Fruit fly (Drosophila melanogaster) whole organism, wandering third instar larva: ENCODE data around the gene CG12170.

Experiments used
- CG32264 ChIP-seq: fragments of 200-800 bp; sonication (Bioruptor generic); optimal IDR thresholded peaks from 2 replicates; lab custom pipeline; 2016; ENCODE audit warnings: missing biosample characterization, missing genetic modification characterization
- CrebA ChIP-seq: fragments of 200-800 bp; sonication (Bioruptor generic); optimal IDR thresholded peaks from 2 replicates; lab custom pipeline; 2016; ENCODE audit warnings: missing biosample characterization, mild to moderate bottlenecking, missing genetic modification characterization, borderline replicate concordance
- Dif ChIP-seq: fragments of 200-275, 200-300 bp; sonication (Bioruptor generic); optimal IDR thresholded peaks from 2 replicates; lab custom pipeline; 2018; ENCODE audit warnings: missing biosample characterization, missing genetic modification characterization; ENCODE audit not compliant: partially characterized antibody
- GATAd ChIP-seq: sonication (Bioruptor generic); optimal IDR thresholded peaks from 2 replicates; lab custom pipeline; 2016; ENCODE audit warnings: missing biosample characterization, missing genetic modification characterization
- HLH106 ChIP-seq: fragments of 200-800 bp; optimal IDR thresholded peaks from 3 replicates; lab custom pipeline; 2019; ENCODE audit warnings: missing biosample characterization, mild to moderate bottlenecking, missing genetic modification characterization, moderate library complexity
- Hnf4 ChIP-seq: fragments of 200-800 bp; sonication (Bioruptor generic); optimal IDR thresholded peaks from 2 replicates; lab custom pipeline; 2016; ENCODE audit warnings: missing biosample characterization, mild to moderate bottlenecking, missing genetic modification characterization
- Hr83 ChIP-seq: fragments of 200-300 bp; sonication (Bioruptor generic); optimal IDR thresholded peaks from 2 replicates; lab custom pipeline; 2016; ENCODE audit warnings: missing biosample characterization, mild to moderate bottlenecking, missing genetic modification characterization, moderate library complexity; ENCODE audit not compliant: poor library complexity, severe bottlenecking
- Jra ChIP-seq: sonication (Bioruptor generic); optimal IDR thresholded peaks from 2 replicates; lab custom pipeline; 2016; ENCODE audit warnings: missing biosample characterization, missing genetic modification characterization
- Myc ChIP-seq: fragments of >200 bp; optimal IDR thresholded peaks from 2 replicates; lab custom pipeline; 2017
- N ChIP-seq: fragments of >200 bp; optimal IDR thresholded peaks from 2 replicates; lab custom pipeline; 2018; ENCODE audit warnings: missing biosample characterization, missing external identifiers, missing genetic modification characterization
- OdsH ChIP-seq: fragments of 200-800 bp; sonication (Bioruptor generic); optimal IDR thresholded peaks from 2 replicates; lab custom pipeline; 2016; ENCODE audit warnings: missing biosample characterization, mild to moderate bottlenecking, missing genetic modification characterization
- Sp1 ChIP-seq: fragments of 200-800 bp; sonication (Bioruptor generic); optimal IDR thresholded peaks from 3 replicates; lab custom pipeline; 2019; ENCODE audit warnings: missing biosample characterization, mild to moderate bottlenecking, missing genetic modification characterization, moderate library complexity
- Vsx2 ChIP-seq: fragments of 200-300, 225-300 bp; sonication (Bioruptor generic); optimal IDR thresholded peaks from 2 replicates; lab custom pipeline; 2018; ENCODE audit warnings: missing biosample characterization, missing genetic modification characterization; ENCODE audit not compliant: partially characterized antibody
- br ChIP-seq: fragments of 200-800 bp; sonication (Bioruptor generic); optimal IDR thresholded peaks from 2 replicates; lab custom pipeline; 2016; ENCODE audit warnings: missing biosample characterization, missing genetic modification characterization
- brk ChIP-seq: fragments of 200-800 bp; sonication (Bioruptor generic); optimal IDR thresholded peaks from 2 replicates; lab custom pipeline; 2016; ENCODE audit warnings: missing biosample characterization, mild to moderate bottlenecking, missing genetic modification characterization
- dl ChIP-seq, 2 experiments: fragments of 175-275, 200-275 bp in 1 of 2; fragments of 200-275 bp in 1 of 2; sonication (Bioruptor generic); optimal IDR thresholded peaks; lab custom pipeline; 2018; ENCODE audit warnings: mild to moderate bottlenecking in 2 of 2, missing biosample characterization in 2 of 2, missing genetic modification characterization in 2 of 2, moderate library complexity in 2 of 2; ENCODE audit not compliant: partially characterized antibody in 2 of 2, insufficient read depth in 1 of 2
- ey ChIP-seq: fragments of 200-800 bp; sonication (Bioruptor generic); optimal IDR thresholded peaks from 2 replicates; lab custom pipeline; 2016; ENCODE audit warnings: missing biosample characterization, missing genetic modification characterization
- foxo ChIP-seq, 2 experiments: fragments of 200-800 bp; sonication (Bioruptor generic); optimal IDR thresholded peaks; 2 replicates in 1 of 2; 3 replicates in 1 of 2; lab custom pipeline; 2016 to 2017; ENCODE audit warnings: missing biosample characterization in 2 of 2, missing genetic modification characterization in 2 of 2
- fru ChIP-seq: fragments of 200-800 bp; sonication (Bioruptor generic); optimal IDR thresholded peaks from 3 replicates; lab custom pipeline; 2016; ENCODE audit warnings: missing biosample characterization, mild to moderate bottlenecking, missing genetic modification characterization
- h ChIP-seq: fragments of 200-800 bp; sonication (Bioruptor generic); optimal IDR thresholded peaks from 3 replicates; lab custom pipeline; 2016; ENCODE audit warnings: missing biosample characterization, mild to moderate bottlenecking, missing genetic modification characterization
- jim ChIP-seq: fragments of 175-275, 200-325 bp; sonication (Bioruptor generic); optimal IDR thresholded peaks from 2 replicates; lab custom pipeline; 2016; ENCODE audit warnings: missing biosample characterization, mild to moderate bottlenecking, missing genetic modification characterization
- lola ChIP-seq: fragments of >200 bp; optimal IDR thresholded peaks from 2 replicates; lab custom pipeline; 2017; ENCODE audit warnings: missing biosample characterization, missing genetic modification characterization
- pan ChIP-seq: fragments of >200 bp; optimal IDR thresholded peaks from 2 replicates; lab custom pipeline; 2017
- psq ChIP-seq: fragments of 200-800 bp; sonication (Bioruptor generic); optimal IDR thresholded peaks from 3 replicates; lab custom pipeline; 2017; ENCODE audit warnings: missing biosample characterization, mild to moderate bottlenecking, missing genetic modification characterization, moderate library complexity
- rgr ChIP-seq: fragments of 200-800 bp; sonication (Bioruptor generic); optimal IDR thresholded peaks from 3 replicates; lab custom pipeline; 2016; ENCODE audit warnings: missing biosample characterization, mild to moderate bottlenecking, missing genetic modification characterization
- sv ChIP-seq: fragments of 200-800 bp; sonication (Bioruptor generic); optimal IDR thresholded peaks from 3 replicates; lab custom pipeline; 2016; ENCODE audit warnings: missing biosample characterization, missing genetic modification characterization
- tai ChIP-seq: sonication (Bioruptor generic); optimal IDR thresholded peaks from 2 replicates; lab custom pipeline; 2016; ENCODE audit warnings: missing biosample characterization, missing genetic modification characterization
- usp ChIP-seq: fragments of >200 bp; optimal IDR thresholded peaks from 2 replicates; lab custom pipeline; 2017; ENCODE audit warnings: missing biosample characterization, missing genetic modification characterization

The CG12170 gene

DNA sequence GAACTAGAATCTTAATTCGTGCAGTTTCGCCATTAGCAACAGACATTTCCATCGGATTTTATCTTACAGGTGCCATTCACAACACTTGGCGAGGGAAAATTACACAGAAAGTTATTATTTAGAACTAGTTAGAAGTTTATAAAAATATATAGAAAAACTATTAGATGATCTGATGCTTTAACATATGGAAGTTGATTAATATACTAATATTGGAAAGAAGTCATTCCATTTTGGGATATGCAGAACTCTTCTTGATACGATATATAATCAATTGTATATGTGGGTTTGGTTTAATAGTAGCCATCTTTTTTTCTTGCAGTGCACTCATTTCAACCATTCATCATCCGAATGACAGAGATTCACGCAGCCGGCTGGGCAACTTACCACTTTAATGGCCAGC lies 45.2 kb downstream of the CG12170 start:
- TF ChIP-seq Dif (GFP tag; lab: Kevin White, UChicago) (no peak), CG32264 (no peak), dl (GFP tag; optimal IDR thresholded peaks at IDR 0.05; lab: Kevin White, UChicago; ENCODE audit: insufficient read depth in 1 of 2, partially characterized antibody in 2 of 2) (no peak), br (GFP tag; lab: Kevin White, UChicago) (no peak), CrebA (GFP tag; lab: Kevin White, UChicago) (no peak)
- TF ChIP-seq, all 38 proteins: peak for 0

DNA sequence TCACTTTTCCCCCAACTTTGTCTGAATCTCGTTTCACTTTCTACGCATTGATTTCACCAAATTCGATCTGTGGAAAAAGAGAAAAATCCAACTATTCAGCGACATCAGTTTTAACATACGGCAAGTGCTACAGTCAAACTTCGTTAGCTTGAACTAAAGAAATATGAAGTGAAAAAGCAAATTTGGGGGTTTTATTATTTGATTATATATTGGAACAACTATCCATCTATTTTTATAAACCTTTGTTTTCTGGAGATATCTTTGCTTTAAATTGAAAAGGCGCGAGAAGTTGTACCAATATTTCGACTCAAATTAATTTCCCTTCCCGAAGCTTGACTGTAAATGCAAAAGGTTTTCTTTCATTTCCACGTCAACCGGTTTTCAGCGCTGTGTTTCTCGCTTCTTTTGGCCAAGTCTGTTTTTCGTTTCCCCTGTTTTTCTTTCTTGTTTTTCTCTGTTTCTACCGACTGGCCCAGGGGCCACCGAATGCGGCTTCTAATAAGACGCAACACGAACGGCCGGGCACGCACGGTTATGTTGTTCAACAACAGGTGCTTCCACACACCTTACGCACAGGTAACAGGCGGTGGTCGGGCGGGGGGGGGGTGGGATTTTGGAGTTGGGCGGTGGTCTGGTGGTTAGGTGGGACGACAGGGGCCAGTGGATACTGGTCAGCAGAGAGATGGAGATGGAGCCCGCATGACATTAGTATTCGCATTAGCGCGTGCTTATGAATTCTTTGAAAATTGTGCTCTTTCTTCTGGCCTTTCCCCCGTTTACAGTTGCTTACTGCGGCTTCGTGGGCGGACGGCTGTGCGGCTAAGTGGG lies 46.1 kb downstream of the CG12170 start:
- no peak for TF ChIP-seq jim (GFP tag; lab: Kevin White, UChicago)
- peak; percentile 22 for TF ChIP-seq sv (GFP tag; lab: Kevin White, UChicago)
- TF ChIP-seq HLH106 (tag; lab: Kevin White, UChicago) = no peak
- no peak for TF ChIP-seq fru
- TF ChIP-seq ey = no peak
- TF ChIP-seq pan (lab: Kevin White, UChicago) = no peak
- TF ChIP-seq rgr (GFP tag; lab: Kevin White, UChicago) = no peak

DNA sequence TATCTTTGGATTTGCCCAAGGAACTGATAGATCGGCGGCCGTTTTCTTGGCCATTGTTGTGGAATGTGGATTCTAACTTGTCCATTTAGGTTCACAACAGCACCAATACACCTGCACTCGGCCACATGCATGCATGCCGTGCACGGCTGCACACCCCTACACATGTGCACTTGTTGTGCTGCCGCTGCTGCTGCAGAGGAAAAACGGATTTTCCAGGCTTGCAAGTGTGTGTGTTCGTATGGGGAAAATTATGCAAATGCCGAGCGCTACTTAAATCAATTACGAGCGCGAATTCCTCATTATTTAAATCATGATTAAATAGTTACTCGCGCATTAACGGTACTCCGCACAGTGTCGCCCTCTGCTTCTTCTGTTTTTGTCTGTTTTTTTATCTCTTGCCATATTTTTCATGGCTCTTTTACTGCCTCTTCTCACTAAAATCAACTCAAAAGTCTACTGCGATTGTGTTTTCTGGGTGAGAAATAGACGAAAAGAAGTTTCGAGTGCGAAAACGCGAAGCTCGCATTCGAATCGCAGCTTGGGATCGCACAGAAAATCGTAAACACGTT lies 47.6 kb downstream of the CG12170 start:
- no peak for TF ChIP-seq lola (GFP tag; lab: Kevin White, UChicago)
- TF ChIP-seq Hr83 = no peak
- no peak for TF ChIP-seq tai (GFP tag; lab: Kevin White, UChicago)
- TF ChIP-seq CrebA (GFP tag; lab: Kevin White, UChicago) = no peak
- no peak for TF ChIP-seq pan (lab: Kevin White, UChicago)
- no peak for TF ChIP-seq ey
- TF ChIP-seq h = no peak
- no peak for TF ChIP-seq usp
- TF ChIP-seq fru = no peak
- TF ChIP-seq Vsx2 (GFP tag; lab: Kevin White, UChicago) = no peak
- TF ChIP-seq rgr (GFP tag; lab: Kevin White, UChicago) = no peak
- TF ChIP-seq GATAd = no peak
- no peak for TF ChIP-seq Sp1 (GFP tag; lab: Kevin White, UChicago)
- TF ChIP-seq Jra (GFP tag; lab: Kevin White, UChicago) = no peak
- no peak for TF ChIP-seq N (GFP tag; lab: Kevin White, UChicago)
- TF ChIP-seq sv (GFP tag; lab: Kevin White, UChicago) = no peak

DNA sequence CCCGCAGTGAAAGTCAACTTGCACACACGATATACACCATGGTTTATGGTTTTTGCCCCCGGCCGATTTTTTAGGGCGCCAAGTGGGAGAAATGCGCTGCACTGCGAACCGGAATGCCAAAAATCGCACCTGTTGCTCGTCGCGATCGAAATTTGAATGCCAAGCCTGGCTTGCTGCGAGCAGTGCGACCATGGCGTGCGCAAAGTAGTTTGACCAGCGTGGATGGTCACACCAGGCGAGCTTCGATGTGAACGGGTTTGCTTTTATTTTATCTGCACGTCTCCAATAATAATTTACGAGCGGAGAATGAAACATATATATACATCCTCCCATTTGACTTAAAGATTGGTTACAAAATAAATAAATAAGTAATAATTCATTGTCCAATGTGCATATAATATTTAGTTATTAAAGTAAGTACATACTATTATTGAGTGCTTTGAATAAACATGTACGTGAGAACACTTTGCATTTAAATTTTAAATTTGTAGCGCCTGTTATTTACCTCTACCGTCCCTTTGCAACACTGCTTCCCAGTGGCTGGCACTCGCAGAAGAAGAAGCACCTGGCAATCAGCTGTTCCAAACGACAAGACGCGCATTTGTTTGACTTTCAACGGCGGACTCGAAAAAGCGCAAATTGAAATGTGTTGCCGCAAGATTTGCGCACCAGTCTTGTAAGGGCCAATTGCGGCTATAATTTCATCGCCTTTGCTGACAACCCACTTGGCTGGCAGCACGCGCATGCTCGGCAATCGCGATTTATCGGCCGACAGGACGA lies 48.4 kb downstream of the CG12170 start, which contains the start of the genes Rab23 and plx:
Gene Rab23, minus strand, starts transcription at position 166 of the 780 bp plus-strand sequence.
Gene plx, plus strand, starts transcription at position 587 of the 780 bp plus-strand sequence.
- peak; percentile 18 for TF ChIP-seq HLH106 (tag; lab: Kevin White, UChicago)
- TF ChIP-seq Jra (GFP tag; lab: Kevin White, UChicago) = peak; percentile 19
- peak; percentile 31 for TF ChIP-seq tai (GFP tag; lab: Kevin White, UChicago)
- TF ChIP-seq Dif (GFP tag; lab: Kevin White, UChicago) = peak; percentile 51
- peak in 1 of 2 experiments; percentile 28 for TF ChIP-seq foxo (GFP tag; optimal IDR thresholded peaks at IDR 0.05; lab: Kevin White, UChicago)
- TF ChIP-seq rgr (GFP tag; lab: Kevin White, UChicago) = peak; percentile 39
- TF ChIP-seq jim (GFP tag; lab: Kevin White, UChicago) = no peak
- no peak for TF ChIP-seq brk (GFP tag; lab: Kevin White, UChicago)
- peak; percentile 53 for TF ChIP-seq Myc
- peak; percentile 4 for TF ChIP-seq OdsH (GFP tag; lab: Kevin White, UChicago)
- peak; percentile 54 for TF ChIP-seq Hnf4
- TF ChIP-seq h = peak; percentile 29
- TF ChIP-seq psq (GFP tag; lab: Kevin White, UChicago) = no peak
